Worm (Caenorhabditis elegans) whole organism, young adult: ENCODE measurements around the gene T05C12.15.

Source experiments
- C17E4.6 ChIP-seq: fragments of 200-800 bp; sonication (Bioruptor generic); IDR thresholded peaks from 2 replicates; pipeline ENCODE4 v1.3.6; 2022; ENCODE audit warnings: missing genetic modification reagents, missing genetic modification characterization, missing compliant biosample characterization
- F10E7.11 ChIP-seq: sonication (generic microtip); optimal IDR thresholded peaks from 2 replicates; lab custom pipeline; 2017; ENCODE audit warnings: mild to moderate bottlenecking, missing genetic modification characterization, moderate library complexity, missing compliant biosample characterization
- F23B12.7 ChIP-seq: sonication (generic microtip); optimal IDR thresholded peaks from 2 replicates; lab custom pipeline; 2017; ENCODE audit warnings: missing genetic modification characterization, mild to moderate bottlenecking, missing compliant biosample characterization, antibody characterized with exemption, moderate library complexity; ENCODE audit not compliant: insufficient read depth
- F39B2.1 ChIP-seq: fragments of 200-800 bp; sonication (Bioruptor generic); IDR thresholded peaks from 2 replicates; pipeline ENCODE4 v1.3.6; 2022; ENCODE audit warnings: missing genetic modification reagents, missing genetic modification characterization, missing compliant biosample characterization
- K11D2.4 ChIP-seq: fragments of 200-800 bp; sonication (Bioruptor generic); IDR thresholded peaks from 2 replicates; pipeline ENCODE4 v1.3.6; 2022; ENCODE audit warnings: missing genetic modification reagents, missing genetic modification characterization, missing compliant biosample characterization
- K12H6.12 ChIP-seq: fragments of 200-800 bp; sonication (Bioruptor generic); optimal IDR thresholded peaks from 2 replicates; lab custom pipeline; 2018; ENCODE audit warnings: mild to moderate bottlenecking, missing genetic modification characterization, missing compliant biosample characterization
- T26A5.8 ChIP-seq: sonication (generic microtip); optimal IDR thresholded peaks from 2 replicates; lab custom pipeline; 2016; ENCODE audit warnings: missing genetic modification characterization, missing compliant biosample characterization
- Y56A3A.18 ChIP-seq: fragments of 200-800 bp; sonication (Bioruptor generic); IDR thresholded peaks from 2 replicates; pipeline ENCODE4 v1.3.6; 2022; ENCODE audit warnings: missing genetic modification reagents, missing genetic modification characterization, missing compliant biosample characterization
- Y95B8A.8 ChIP-seq: fragments of 200-800 bp; sonication (Bioruptor generic); IDR thresholded peaks from 2 replicates; pipeline ENCODE4 v1.3.6; 2022; ENCODE audit warnings: missing genetic modification reagents, missing genetic modification characterization, missing compliant biosample characterization
- ama-1 ChIP-seq, 3 experiments: fragments of 150-350 bp in 1 of 3; sonication (generic microtip) in 2 of 3; optimal IDR thresholded peaks; 2 replicates each; lab custom pipeline; 2014 to 2018; ENCODE audit warnings: missing biosample characterization in 2 of 3, missing genetic modification characterization in 2 of 3, missing genetic modification reagents in 2 of 3
- attf-5 ChIP-seq: fragments of 200-800 bp; sonication (Bioruptor generic); optimal IDR thresholded peaks from 2 replicates; lab custom pipeline; 2018; ENCODE audit warnings: mild to moderate bottlenecking, missing genetic modification characterization, missing compliant biosample characterization
- cebp-1 ChIP-seq, 2 experiments: fragments of 200-800 bp in 1 of 2; sonication (Bioruptor generic) in 1 of 2; sonication (generic microtip) in 1 of 2; IDR thresholded peaks in 1 of 2; optimal IDR thresholded peaks in 1 of 2; 2 replicates each; pipeline versions ENCODE4 v1.3.6 to Lab custom; 2017 to 2022; ENCODE audit warnings: missing compliant biosample characterization in 2 of 2, missing genetic modification characterization in 2 of 2, mild to moderate bottlenecking in 1 of 2, missing genetic modification reagents in 1 of 2, moderate library complexity in 1 of 2
- cebp-2 ChIP-seq: fragments of 200-800 bp; sonication (Bioruptor generic); IDR thresholded peaks from 2 replicates; pipeline ENCODE4 v1.3.6; 2022; ENCODE audit warnings: missing genetic modification characterization, missing compliant biosample characterization
- ceh-100 ChIP-seq: fragments of 200-800 bp; sonication (Bioruptor generic); IDR thresholded peaks from 2 replicates; pipeline ENCODE4 v1.3.6; 2022; ENCODE audit warnings: missing genetic modification reagents, missing genetic modification characterization, missing compliant biosample characterization
- ceh-58 ChIP-seq: fragments of 200-800 bp; sonication (Bioruptor generic); IDR thresholded peaks from 2 replicates; pipeline ENCODE4 v1.3.6; 2022; ENCODE audit warnings: missing genetic modification characterization, missing compliant biosample characterization
- ceh-91 ChIP-seq: fragments of 200-800 bp; sonication (Bioruptor generic); IDR thresholded peaks from 2 replicates; pipeline ENCODE4 v1.3.6; 2022; ENCODE audit warnings: missing genetic modification reagents, missing genetic modification characterization, missing compliant biosample characterization
- die-1 ChIP-seq: sonication (generic microtip); optimal IDR thresholded peaks from 2 replicates; lab custom pipeline; 2016; ENCODE audit warnings: missing genotype, mild to moderate bottlenecking, missing genetic modification characterization, missing compliant biosample characterization
- dpl-1 ChIP-seq: fragments of 150-350 bp; optimal IDR thresholded peaks from 2 replicates; lab custom pipeline; 2014; ENCODE audit warnings: missing biosample characterization, missing genetic modification reagents, missing genetic modification characterization
- efl-1 ChIP-seq: fragments of 150-350 bp; optimal IDR thresholded peaks from 2 replicates; lab custom pipeline; 2014; ENCODE audit warnings: missing biosample characterization, missing genetic modification reagents, missing genetic modification characterization
- egl-18 ChIP-seq: fragments of 200-800 bp; sonication (Bioruptor generic); IDR thresholded peaks from 2 replicates; pipeline ENCODE4 v1.3.6; 2022; ENCODE audit warnings: missing genetic modification reagents, missing genetic modification characterization, missing compliant biosample characterization
- egl-44 ChIP-seq: fragments of 200-800 bp; sonication (Bioruptor generic); IDR thresholded peaks from 2 replicates; pipeline ENCODE4 v1.3.6; 2022; ENCODE audit warnings: missing genetic modification reagents, missing genetic modification characterization, missing compliant biosample characterization
- egrh-3 ChIP-seq: fragments of 200-800 bp; sonication (Bioruptor generic); IDR thresholded peaks from 2 replicates; pipeline ENCODE4 v1.3.6; 2022; ENCODE audit warnings: missing genetic modification reagents, missing genetic modification characterization, missing compliant biosample characterization
- gei-17 ChIP-seq: fragments of 200-800 bp; sonication (Bioruptor generic); optimal IDR thresholded peaks from 2 replicates; lab custom pipeline; 2018; ENCODE audit warnings: mild to moderate bottlenecking, missing genetic modification characterization, missing compliant biosample characterization
- hrde-1 ChIP-seq: sonication (generic microtip); optimal IDR thresholded peaks from 2 replicates; lab custom pipeline; 2016; ENCODE audit warnings: missing genetic modification characterization, mild to moderate bottlenecking, missing compliant biosample characterization, moderate library complexity, missing genotype, missing genetic modification reagents, borderline replicate concordance
- hsf-1 ChIP-seq: fragments of 200-800 bp; sonication (Bioruptor generic); IDR thresholded peaks from 2 replicates; pipeline ENCODE4 v1.3.6; 2022; ENCODE audit warnings: missing genetic modification reagents, missing genetic modification characterization, missing compliant biosample characterization
- lin-40 ChIP-seq: sonication (generic microtip); optimal IDR thresholded peaks from 2 replicates; lab custom pipeline; 2016; ENCODE audit warnings: missing genetic modification characterization, mild to moderate bottlenecking, missing compliant biosample characterization, missing genotype, missing genetic modification reagents
- lsl-1 ChIP-seq: fragments of 200-800 bp; sonication (Bioruptor generic); optimal IDR thresholded peaks from 2 replicates; lab custom pipeline; 2018; ENCODE audit warnings: mild to moderate bottlenecking, missing genetic modification characterization, moderate library complexity, missing compliant biosample characterization
- mcd-1 ChIP-seq: fragments of 200-800 bp; sonication (Bioruptor generic); IDR thresholded peaks from 2 replicates; pipeline ENCODE4 v1.3.6; 2022; ENCODE audit warnings: missing genetic modification reagents, missing genetic modification characterization, missing compliant biosample characterization
- mes-4 ChIP-seq: sonication (generic microtip); optimal IDR thresholded peaks from 2 replicates; lab custom pipeline; 2016; ENCODE audit warnings: missing genotype, missing genetic modification characterization, missing compliant biosample characterization
- nfya-1 ChIP-seq: sonication (generic microtip); optimal IDR thresholded peaks from 2 replicates; lab custom pipeline; 2017; ENCODE audit warnings: antibody characterized with exemption, missing compliant biosample characterization, missing genetic modification characterization, borderline replicate concordance; ENCODE audit not compliant: insufficient read depth
- nfya-2 ChIP-seq: fragments of 200-800 bp; sonication (Bioruptor generic); IDR thresholded peaks from 2 replicates; pipeline ENCODE4 v1.3.6; 2022; ENCODE audit warnings: missing genetic modification reagents, missing genetic modification characterization, missing compliant biosample characterization
- nhr-80 ChIP-seq: sonication (generic microtip); optimal IDR thresholded peaks from 2 replicates; lab custom pipeline; 2016; ENCODE audit warnings: missing genetic modification characterization, missing compliant biosample characterization
- rcor-1 ChIP-seq: fragments of 200-800 bp; sonication (Bioruptor generic); IDR thresholded peaks from 2 replicates; pipeline ENCODE4 v1.3.6; 2022; ENCODE audit warnings: missing genetic modification reagents, missing genetic modification characterization, missing compliant biosample characterization
- repo-1 ChIP-seq: sonication (generic microtip); optimal IDR thresholded peaks from 2 replicates; lab custom pipeline; 2017; ENCODE audit warnings: mild to moderate bottlenecking, missing genetic modification characterization, missing compliant biosample characterization
- rpc-1 ChIP-seq, 2 experiments: fragments of 150-350 bp in 1 of 2; sonication (generic microtip) in 1 of 2; optimal IDR thresholded peaks; 2 replicates each; lab custom pipeline; 2014 to 2018; ENCODE audit warnings: missing biosample characterization in 1 of 2, missing genetic modification characterization in 1 of 2, missing genetic modification reagents in 1 of 2, missing genotype in 1 of 2
- sea-2 ChIP-seq: fragments of 200-800 bp; sonication (Bioruptor generic); IDR thresholded peaks from 2 replicates; pipeline ENCODE4 v1.3.6; 2022; ENCODE audit warnings: missing genetic modification characterization, missing compliant biosample characterization
- snpc-4 ChIP-seq, 5 experiments: fragments of 150-350 bp in 1 of 5; sonication (generic microtip) in 4 of 5; optimal IDR thresholded peaks; 2 replicates each; lab custom pipeline; 2014 to 2018; ENCODE audit warnings: missing genetic modification characterization in 5 of 5, missing biosample characterization in 3 of 5, antibody characterized with exemption in 2 of 5, mild to moderate bottlenecking in 2 of 5, missing compliant biosample characterization in 2 of 5, missing genotype in 2 of 5, moderate library complexity in 2 of 5, missing genetic modification reagents in 1 of 5
- ztf-28 ChIP-seq: fragments of 200-800 bp; sonication (Bioruptor generic); IDR thresholded peaks from 2 replicates; pipeline ENCODE4 v1.3.6; 2022; ENCODE audit warnings: missing genetic modification reagents, missing genetic modification characterization, missing compliant biosample characterization

The T05C12.15 gene

ce11 chrII:8131413-8131966 lies 37.9 kb upstream of the T05C12.15 start (continued):
- TF ChIP-seq F23B12.7 (tag; lab: Kevin White, UChicago) (no peak), ceh-58 (no peak), mes-4 (tag; lab: Kevin White, UChicago) (no peak)

- TF ChIP-seq repo-1 (tag; lab: Kevin White, UChicago) = peak; percentile 16
- TF ChIP-seq rpc-1 (optimal IDR thresholded peaks at IDR 0.05; lab: Kevin White, UChicago) = no peak
- no peak for TF ChIP-seq rpc-1 (tag; optimal IDR thresholded peaks at IDR 0.05; lab: Kevin White, UChicago)
- TF ChIP-seq, all 124 proteins: peak for 1
Measured at ce11 chrII:8135953-8136352, 33.4 kb upstream of the T05C12.15 start.

ce11 chrII:8136818-8137217 lies 32.6 kb upstream of the T05C12.15 start, which contains the start of gene ctns-1:
Gene ctns-1 (minus strand): TSS chrII:8136918.
- no peak for TF ChIP-seq cebp-2 (GFP tag; lab: Robert Waterston, UW)
- TF ChIP-seq repo-1 (tag; lab: Kevin White, UChicago) = no peak
- TF ChIP-seq attf-5 = no peak
- no peak for TF ChIP-seq ama-1 (optimal IDR thresholded peaks at IDR 0.05; lab: Kevin White, UChicago)
- no peak for TF ChIP-seq ama-1 (GFP tag; optimal IDR thresholded peaks at IDR 0.05; lab: Kevin White, UChicago)
- TF ChIP-seq gei-17 (GFP tag; lab: Kevin White, UChicago) = no peak

ce11 chrII:8137379-8137778 lies 32.0 kb upstream of the T05C12.15 start:
- peak; percentile 39 for TF ChIP-seq K12H6.12
- no peak for TF ChIP-seq F39B2.1 (GFP tag; lab: Robert Waterston, UW)
- no peak for TF ChIP-seq hrde-1 (tag; lab: Kevin White, UChicago)
- TF ChIP-seq mcd-1 (GFP tag; lab: Robert Waterston, UW) = peak; percentile 46; the same call in 1 of the 2 replicates
- no peak for TF ChIP-seq lin-40 (tag; lab: Kevin White, UChicago)
- TF ChIP-seq T26A5.8 = no peak
- no peak for TF ChIP-seq Y95B8A.8 (GFP tag; lab: Robert Waterston, UW)
- peak; percentile 86 for TF ChIP-seq ceh-100 (GFP tag; lab: Robert Waterston, UW)
- peak; percentile 13 for TF ChIP-seq lsl-1
- TF ChIP-seq hsf-1 (GFP tag; lab: Robert Waterston, UW) = no peak
- 0 out of 2 replicates have a peak, but pooled peaks have one; percentile 9 for TF ChIP-seq egrh-3 (GFP tag; lab: Robert Waterston, UW)
- peak; percentile 23 for TF ChIP-seq efl-1
- TF ChIP-seq C17E4.6 (GFP tag; lab: Robert Waterston, UW) = no peak

ce11 chrII:8138015-8138546 lies 31.3 kb upstream of the T05C12.15 start, which contains the start of gene cdc-48.2:
Gene cdc-48.2 (plus strand): TSS chrII:8138496.
- TF ChIP-seq rcor-1 (0 out of 2 replicates have a peak, but pooled peaks have one; percentile 17), repo-1 (tag; lab: Kevin White, UChicago) (no peak), Y56A3A.18 (GFP tag; lab: Robert Waterston, UW) (no peak), nfya-1 (tag; lab: Kevin White, UChicago) (no peak), snpc-4 (GFP tag; optimal IDR thresholded peaks at IDR 0.05; lab: Kevin White, UChicago) (no peak), snpc-4 (tag; optimal IDR thresholded peaks at IDR 0.05; lab: Kevin White, UChicago) (no peak), ceh-91 (GFP tag; lab: Robert Waterston, UW) (no peak), nfya-2 (GFP tag; lab: Robert Waterston, UW) (no peak), sea-2 (GFP tag; lab: Robert Waterston, UW) (no peak), nhr-80 (tag; lab: Kevin White, UChicago) (peak; percentile 2), hrde-1 (tag; lab: Kevin White, UChicago) (no peak), K11D2.4 (GFP tag; lab: Robert Waterston, UW) (no peak), attf-5 (peak; percentile 36), cebp-1 (GFP tag; IDR thresholded peaks at IDR 0.05; lab: Robert Waterston, UW) (no peak), cebp-1 (tag; optimal IDR thresholded peaks at IDR 0.05; lab: Kevin White, UChicago) (peak; percentile 4), F10E7.11 (no peak), die-1 (tag; lab: Kevin White, UChicago) (no peak), egl-18 (GFP tag; lab: Robert Waterston, UW) (no peak), dpl-1 (GFP tag; lab: Kevin White, UChicago) (no peak), T26A5.8 (no peak), egl-44 (GFP tag; lab: Robert Waterston, UW) (no peak), ztf-28 (GFP tag; lab: Robert Waterston, UW) (no peak)
